Fruit fly (Drosophila melanogaster): Measurements from ENCODE around the gene lectin-21Ca.

The lectin-21Ca gene

DNA sequence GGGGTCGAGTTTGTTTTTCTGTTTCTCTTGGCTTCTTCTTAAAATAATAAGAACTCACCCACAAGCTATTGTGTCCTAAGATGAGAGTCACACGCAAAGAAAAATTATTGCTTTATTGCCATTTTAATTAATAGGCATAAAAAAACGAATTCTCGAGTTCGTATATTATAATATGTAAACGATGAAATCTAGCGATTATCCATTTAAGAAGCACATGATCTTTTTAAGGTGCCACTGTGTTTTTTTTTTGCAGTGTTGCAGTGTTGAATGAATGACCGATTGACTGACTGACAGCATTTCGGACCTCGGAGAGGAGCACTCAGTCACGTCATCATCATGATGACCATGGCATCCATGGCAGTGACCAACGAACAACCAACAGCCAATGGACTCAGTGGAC is 50.5 kb downstream of the lectin-21Ca start:
- TF ChIP-seq noc (tag; optimal IDR thresholded peaks at IDR 0.05) = no peak

Data from whole organism, larva.